Worm (Caenorhabditis elegans): ENCODE data around the gene metl-18.
A peak's percentile ranks its signal among the peaks of the same experiment; 100 is the strongest.

Gene metl-18

DNA sequence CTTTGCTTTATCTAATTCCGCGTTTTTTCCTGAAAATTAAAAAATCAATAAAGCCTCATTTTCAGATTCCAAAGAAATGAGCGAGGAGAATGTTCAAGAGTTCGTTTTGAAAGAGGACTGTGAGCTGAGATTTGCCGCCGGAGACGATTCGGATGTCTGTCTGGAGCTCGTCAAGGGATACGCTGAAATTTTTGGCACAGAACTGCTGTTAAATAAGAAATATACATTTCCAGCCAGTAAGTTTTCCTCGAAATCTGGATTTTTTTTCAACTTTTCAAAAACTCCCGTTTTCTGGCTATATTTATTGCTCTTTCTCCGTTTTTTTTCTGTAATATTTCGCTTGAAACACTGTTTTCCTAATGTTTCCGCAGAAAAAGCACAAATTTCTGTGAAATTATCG is 27.9 kb upstream of the metl-18 start, which contains the start of gene clpf-1 (continued):
- TF ChIP-seq him-1 (tag; optimal IDR thresholded peaks at IDR 0.05) (no peak), ceh-58 (GFP tag; IDR thresholded peaks at IDR 0.05) (no peak), mcd-1 (GFP tag; IDR thresholded peaks at IDR 0.05) (0 out of 2 replicates have a peak, but pooled peaks have one; percentile 20)

DNA sequence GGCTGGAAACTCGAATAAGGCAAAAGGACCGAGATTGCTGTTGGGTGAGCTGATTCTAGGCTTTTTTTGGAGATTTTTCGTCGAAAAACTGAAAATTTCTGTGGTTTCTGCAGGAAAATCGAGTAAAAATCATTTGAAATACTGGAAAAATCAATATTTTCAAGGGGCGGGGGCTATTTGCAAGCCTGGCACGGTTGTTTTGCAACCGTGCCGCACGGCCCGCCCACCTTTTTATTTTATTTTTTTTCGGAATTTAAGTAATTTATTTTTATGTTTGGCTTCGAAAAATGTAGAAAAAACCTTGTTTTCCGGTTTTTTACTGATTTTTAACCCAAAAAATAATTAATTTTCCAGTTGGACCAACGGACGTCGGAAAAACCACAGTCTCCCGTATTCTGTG is 27.1 kb upstream of the metl-18 start:
- TF ChIP-seq ztf-18 (tag; optimal IDR thresholded peaks at IDR 0.05) (no peak), mes-4 (tag; optimal IDR thresholded peaks at IDR 0.05) (no peak), egrh-3 (GFP tag; IDR thresholded peaks at IDR 0.05) (no peak), rpc-1 (optimal IDR thresholded peaks at IDR 0.05) (peak; percentile 11), rpc-1 (tag; optimal IDR thresholded peaks at IDR 0.05) (no peak), B0336.3 (GFP tag; IDR thresholded peaks at IDR 0.05) (no peak), mxl-1 (tag; optimal IDR thresholded peaks at IDR 0.05) (no peak), nhr-90 (tag; optimal IDR thresholded peaks at IDR 0.05) (no peak), atf-7 (tag; optimal IDR thresholded peaks at IDR 0.05) (no peak), madf-6 (GFP tag; IDR thresholded peaks at IDR 0.05) (peak; percentile 66; the same call in 1 of the 2 replicates), snpc-1.3 (tag; optimal IDR thresholded peaks at IDR 0.05; ENCODE audit: insufficient read depth) (peak; percentile 53), chd-7 (tag; optimal IDR thresholded peaks at IDR 0.05) (no peak), Y95B8A.8 (GFP tag; IDR thresholded peaks at IDR 0.05) (no peak), attf-3 (GFP tag; conservative IDR thresholded peaks at IDR 0.05) (no peak), dox-1 (GFP tag; IDR thresholded peaks at IDR 0.05) (peak; percentile 63), lsl-1 (GFP tag; optimal IDR thresholded peaks at IDR 0.05) (no peak), snpc-3.4 (tag; optimal IDR thresholded peaks at IDR 0.05) (no peak), T26A5.8 (tag; optimal IDR thresholded peaks at IDR 0.05) (no peak), F33H1.4 (GFP tag; IDR thresholded peaks at IDR 0.05) (peak; percentile 56), sptf-2 (GFP tag; optimal IDR thresholded peaks at IDR 0.05) (no peak), cebp-1 (GFP tag; IDR thresholded peaks at IDR 0.05) (no peak), cebp-1 (tag; optimal IDR thresholded peaks at IDR 0.05) (peak; percentile 6), tbx-9 (tag; optimal IDR thresholded peaks at IDR 0.05; ENCODE audit: borderline replicate concordance) (no peak), somi-1 (GFP tag; optimal IDR thresholded peaks at IDR 0.05) (no peak), mcd-1 (GFP tag; IDR thresholded peaks at IDR 0.05) (peak; percentile 36; the same call in 1 of the 2 replicates), D2030.7 (GFP tag; IDR thresholded peaks at IDR 0.05) (peak; percentile 36; the same call in 1 of the 2 replicates), zfh-2 (GFP tag; conservative IDR thresholded peaks at IDR 0.05) (0 out of 2 replicates have a peak, but pooled peaks have one; percentile 15), B0261.1 (tag; optimal IDR thresholded peaks at IDR 0.05) (no peak), ccch-3 (GFP tag; optimal IDR thresholded peaks at IDR 0.05) (no peak)

DNA sequence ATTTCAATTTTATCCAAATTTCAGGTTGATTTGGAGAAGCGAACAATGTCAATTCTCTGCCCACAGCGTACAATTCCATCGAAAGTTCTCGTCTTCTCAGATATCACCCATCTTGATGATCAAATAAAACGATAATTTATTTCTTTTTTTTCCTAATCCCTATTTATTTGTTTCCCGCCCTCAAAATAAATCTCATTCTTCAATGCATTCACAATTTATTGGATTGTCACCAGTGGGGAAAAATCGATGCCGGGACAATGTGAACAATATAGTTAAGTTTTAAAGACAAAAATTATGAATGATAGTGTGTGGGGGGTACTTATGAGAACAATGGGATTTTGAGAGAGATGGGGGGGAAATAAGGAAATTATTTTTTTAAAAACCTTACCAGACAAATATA is 25.1 kb upstream of the metl-18 start:
- TF ChIP-seq egrh-3 (GFP tag; IDR thresholded peaks at IDR 0.05) (no peak), egl-44 (GFP tag; IDR thresholded peaks at IDR 0.05) (no peak), lsy-27 (tag; optimal IDR thresholded peaks at IDR 0.05; ENCODE audit: borderline replicate concordance, insufficient read depth) (no peak), attf-3 (GFP tag; conservative IDR thresholded peaks at IDR 0.05) (no peak), lag-1 (GFP tag; IDR thresholded peaks at IDR 0.05) (no peak), ets-4 (GFP tag; optimal IDR thresholded peaks at IDR 0.05) (no peak), bed-1 (GFP tag; IDR thresholded peaks at IDR 0.05) (no peak), madf-10 (tag; optimal IDR thresholded peaks at IDR 0.05) (no peak), Y53G8AR.9 (GFP tag; conservative IDR thresholded peaks at IDR 0.05) (peak; percentile 73), Y53F4B.3 (GFP tag; IDR thresholded peaks at IDR 0.05) (no peak), F10E7.11 (tag; optimal IDR thresholded peaks at IDR 0.05) (no peak), nhr-27 (tag; optimal IDR thresholded peaks at IDR 0.05) (no peak), akir-1 (GFP tag; optimal IDR thresholded peaks at IDR 0.05) (no peak), rpc-1 (optimal IDR thresholded peaks at IDR 0.05) (no peak), rpc-1 (tag; optimal IDR thresholded peaks at IDR 0.05) (no peak), nhr-80 (tag; optimal IDR thresholded peaks at IDR 0.05) (no peak), chd-7 (tag; optimal IDR thresholded peaks at IDR 0.05) (no peak), let-607 (tag; optimal IDR thresholded peaks at IDR 0.05) (no peak), snpc-3.4 (tag; optimal IDR thresholded peaks at IDR 0.05) (peak; percentile 59), ztf-26 (tag; optimal IDR thresholded peaks at IDR 0.05) (no peak), ztf-22 (GFP tag; optimal IDR thresholded peaks at IDR 0.05) (no peak), xnd-1 (tag; optimal IDR thresholded peaks at IDR 0.05) (peak; percentile 17)
